Fruit fly (Drosophila melanogaster): Measurements from ENCODE around the gene CG9123.

dm6 chrX:15301175-15301574, 40.7 kb downstream of the CG9123 start:
- TF ChIP-seq Pif1B (GFP tag; optimal IDR thresholded peaks at IDR 0.05) = no peak
- no peak for TF ChIP-seq gl (tag; optimal IDR thresholded peaks at IDR 0.05)
- TF ChIP-seq Ets98B (GFP tag; IDR thresholded peaks at IDR 0.05) = no peak
- no peak for TF ChIP-seq CG14655 (GFP tag; optimal IDR thresholded peaks at IDR 0.05)
- no peak for TF ChIP-seq fd96Ca (GFP tag; IDR thresholded peaks at IDR 0.05)
- TF ChIP-seq CG32121 (GFP tag; IDR thresholded peaks at IDR 0.05) = no peak
- no peak for TF ChIP-seq CG17806 (tag; optimal IDR thresholded peaks at IDR 0.05)
- TF ChIP-seq D1 (tag; optimal IDR thresholded peaks at IDR 0.05) = no peak

Data from whole organism, pupa.